Worm (Caenorhabditis elegans): ENCODE results near the gene F16G10.7.
A peak's percentile ranks its signal among the peaks of the same experiment; 100 is the strongest.

F16G10.7 gene

ce11 chrII:2411555-2411954 lies 31.5 kb upstream of the F16G10.7 start:
- TF ChIP-seq madf-3 (GFP tag; IDR thresholded peaks at IDR 0.05) (no peak), pha-4 (tag; optimal IDR thresholded peaks at IDR 0.05) (no peak), repo-1 (tag; optimal IDR thresholded peaks at IDR 0.05) (no peak), bed-1 (GFP tag; IDR thresholded peaks at IDR 0.05) (no peak), K11D2.4 (GFP tag; IDR thresholded peaks at IDR 0.05) (no peak), hlh-12 (tag; optimal IDR thresholded peaks at IDR 0.05) (no peak), snpc-4 (GFP tag; optimal IDR thresholded peaks at IDR 0.05) (no peak), snpc-4 (tag; optimal IDR thresholded peaks at IDR 0.05) (no peak), ekl-4 (GFP tag; IDR thresholded peaks at IDR 0.05) (no peak), die-1 (tag; optimal IDR thresholded peaks at IDR 0.05) (no peak), dox-1 (GFP tag; IDR thresholded peaks at IDR 0.05) (no peak), K12H6.12 (tag; optimal IDR thresholded peaks at IDR 0.05) (no peak)

DNA sequence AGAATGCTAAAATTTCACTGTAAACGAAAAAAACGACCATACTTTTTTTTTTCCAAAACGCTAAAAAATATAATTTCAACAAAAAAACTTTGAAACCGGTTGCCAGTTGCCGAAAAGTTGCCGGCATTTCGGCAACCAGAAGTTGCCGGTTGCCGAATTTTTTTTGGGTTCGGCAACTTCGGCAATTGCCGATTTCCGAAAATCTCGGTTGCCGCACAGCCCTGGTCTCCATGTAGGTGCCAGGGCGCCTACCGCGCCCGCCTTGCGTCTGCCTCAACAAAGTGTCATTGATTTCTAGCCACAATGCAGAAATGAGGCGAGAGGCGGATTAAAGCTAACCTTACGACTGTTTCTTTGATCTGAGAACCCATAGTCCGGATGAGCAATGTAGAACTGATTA lies 31.0 kb upstream of the F16G10.7 start:
- TF ChIP-seq nfya-2 (GFP tag; IDR thresholded peaks at IDR 0.05) (0 out of 2 replicates have a peak, but pooled peaks have one; percentile 15), ztf-18 (tag; optimal IDR thresholded peaks at IDR 0.05) (no peak), akir-1 (GFP tag; optimal IDR thresholded peaks at IDR 0.05) (no peak), nhr-80 (tag; optimal IDR thresholded peaks at IDR 0.05) (no peak), hsf-1 (GFP tag; IDR thresholded peaks at IDR 0.05) (no peak), cebp-1 (GFP tag; IDR thresholded peaks at IDR 0.05) (no peak), cebp-1 (tag; optimal IDR thresholded peaks at IDR 0.05) (no peak), mxl-1 (tag; optimal IDR thresholded peaks at IDR 0.05) (no peak), F57A8.1 (GFP tag; optimal IDR thresholded peaks at IDR 0.05) (no peak), madf-6 (GFP tag; IDR thresholded peaks at IDR 0.05) (no peak), ama-1 (optimal IDR thresholded peaks at IDR 0.05) (no peak), ama-1 (GFP tag; optimal IDR thresholded peaks at IDR 0.05) (no peak), unc-62 (GFP tag; optimal IDR thresholded peaks at IDR 0.05) (no peak), hlh-26 (GFP tag; conservative IDR thresholded peaks at IDR 0.05) (no peak), zfh-2 (GFP tag; conservative IDR thresholded peaks at IDR 0.05) (peak; percentile 63)

ce11 chrII:2403984-2404383 lies 23.9 kb upstream of the F16G10.7 start, which contains the start of gene F16G10.1:
Gene F16G10.1 (plus strand): TSS chrII:2404284.
- TF ChIP-seq egl-18 (GFP tag; IDR thresholded peaks at IDR 0.05) (no peak), efl-1 (GFP tag; optimal IDR thresholded peaks at IDR 0.05) (no peak), bed-1 (GFP tag; IDR thresholded peaks at IDR 0.05) (no peak), sdz-38 (tag; optimal IDR thresholded peaks at IDR 0.05) (no peak), tbx-9 (tag; optimal IDR thresholded peaks at IDR 0.05; ENCODE audit: borderline replicate concordance) (no peak), Y56A3A.18 (GFP tag; IDR thresholded peaks at IDR 0.05) (no peak), dox-1 (GFP tag; IDR thresholded peaks at IDR 0.05) (no peak), egl-44 (GFP tag; IDR thresholded peaks at IDR 0.05) (no peak), B0336.3 (GFP tag; IDR thresholded peaks at IDR 0.05) (no peak), mxl-1 (tag; optimal IDR thresholded peaks at IDR 0.05) (no peak), ceh-27 (GFP tag; optimal IDR thresholded peaks at IDR 0.05) (no peak)

DNA sequence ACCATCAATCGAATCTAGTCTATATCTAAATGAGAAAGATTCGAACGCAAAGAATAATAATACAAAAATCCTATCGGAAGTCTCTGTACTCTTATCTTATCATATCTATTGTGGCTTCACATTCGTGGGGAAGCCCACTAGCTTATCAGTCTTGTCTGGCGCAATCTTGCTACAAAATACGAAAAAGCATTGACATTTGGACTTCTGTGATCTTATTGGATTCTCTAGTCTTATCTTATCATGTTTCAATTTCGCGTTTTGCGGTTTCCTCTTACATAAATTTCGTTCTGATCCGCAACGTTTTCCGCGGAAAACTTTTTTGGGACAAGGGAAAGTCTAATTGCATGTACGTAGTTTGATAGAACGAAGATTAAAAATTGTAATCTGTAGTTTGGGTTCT lies 19.7 kb upstream of the F16G10.7 start:
- TF ChIP-seq ztf-3 (GFP tag; optimal IDR thresholded peaks at IDR 0.05) (no peak), aptf-2 (GFP tag; conservative IDR thresholded peaks at IDR 0.05) (no peak), F10E7.11 (tag; optimal IDR thresholded peaks at IDR 0.05) (no peak), ccch-3 (GFP tag; optimal IDR thresholded peaks at IDR 0.05) (no peak), repo-1 (tag; optimal IDR thresholded peaks at IDR 0.05) (no peak), dpff-1 (tag; optimal IDR thresholded peaks at IDR 0.05) (no peak), ztf-28 (GFP tag; IDR thresholded peaks at IDR 0.05) (no peak), tbx-9 (tag; optimal IDR thresholded peaks at IDR 0.05; ENCODE audit: borderline replicate concordance) (no peak), F33H1.4 (GFP tag; IDR thresholded peaks at IDR 0.05) (no peak), ceh-100 (GFP tag; IDR thresholded peaks at IDR 0.05) (no peak), bed-1 (GFP tag; IDR thresholded peaks at IDR 0.05) (no peak), attf-3 (GFP tag; conservative IDR thresholded peaks at IDR 0.05) (no peak), B0035.1 (tag; optimal IDR thresholded peaks at IDR 0.05) (no peak), madf-10 (tag; optimal IDR thresholded peaks at IDR 0.05) (no peak)

All from whole organism, young adult.